Worm (Caenorhabditis elegans): Measurements from ENCODE around the gene ugt-18.
"Not testable (repeated sequence)": the region's sequence is repeated elsewhere in the genome, so short reads cannot be mapped to it uniquely, and the experiment has no call there.

Gene ugt-18

ce11 chrV:12845247-12845646, 25.2 kb downstream of the ugt-18 start, which contains the start of gene C44H9.6:
Gene C44H9.6 (minus strand): TSS chrV:12845347.
- TF ChIP-seq med-1 (GFP tag; optimal IDR thresholded peaks at IDR 0.05; ENCODE audit: insufficient read depth) (no peak), ztf-29 (GFP tag; IDR thresholded peaks at IDR 0.05) (no peak), cog-1 (tag; optimal IDR thresholded peaks at IDR 0.05) (no peak), ref-1 (GFP tag; conservative IDR thresholded peaks at IDR 0.05) (no peak), flt-1 (GFP tag; IDR thresholded peaks at IDR 0.05) (no peak), ztf-23 (GFP tag; IDR thresholded peaks at IDR 0.05) (no peak), tab-1 (GFP tag; IDR thresholded peaks at IDR 0.05) (no peak), T22C8.4 (GFP tag; IDR thresholded peaks at IDR 0.05) (no peak), klf-2 (GFP tag; conservative IDR thresholded peaks at IDR 0.05) (no peak)

- TF ChIP-seq ztf-23 (GFP tag; IDR thresholded peaks at IDR 0.05) (no peak), tab-1 (GFP tag; IDR thresholded peaks at IDR 0.05) (no peak), klf-2 (GFP tag; conservative IDR thresholded peaks at IDR 0.05) (no peak), flt-1 (GFP tag; IDR thresholded peaks at IDR 0.05) (no peak), T22C8.4 (GFP tag; IDR thresholded peaks at IDR 0.05) (no peak), med-1 (GFP tag; optimal IDR thresholded peaks at IDR 0.05; ENCODE audit: insufficient read depth) (no peak), cog-1 (tag; optimal IDR thresholded peaks at IDR 0.05) (no peak)
Observed at ce11 chrV:12849736-12850135, 29.7 kb downstream of the ugt-18 start, which contains the start of gene C44H9.5. Gene C44H9.5 (minus strand): TSS chrV:12849864.

ce11 chrV:12852355-12852754, 32.3 kb downstream of the ugt-18 start:
- TF ChIP-seq flt-1 (GFP tag; IDR thresholded peaks at IDR 0.05): no peak
- no peak for TF ChIP-seq tab-1 (GFP tag; IDR thresholded peaks at IDR 0.05)
- TF ChIP-seq ref-1 (GFP tag; conservative IDR thresholded peaks at IDR 0.05): no peak
- no peak for TF ChIP-seq ztf-29 (GFP tag; IDR thresholded peaks at IDR 0.05)
- TF ChIP-seq klf-2 (GFP tag; conservative IDR thresholded peaks at IDR 0.05): no peak
- no peak for TF ChIP-seq T22C8.4 (GFP tag; IDR thresholded peaks at IDR 0.05)
- TF ChIP-seq ztf-23 (GFP tag; IDR thresholded peaks at IDR 0.05): no peak
- no peak for TF ChIP-seq cog-1 (tag; optimal IDR thresholded peaks at IDR 0.05)
- no peak for TF ChIP-seq med-1 (GFP tag; optimal IDR thresholded peaks at IDR 0.05; ENCODE audit: insufficient read depth)

- TF ChIP-seq cog-1 (tag; optimal IDR thresholded peaks at IDR 0.05): no peak
- TF ChIP-seq ztf-29 (GFP tag; IDR thresholded peaks at IDR 0.05): no peak
- no peak for TF ChIP-seq klf-2 (GFP tag; conservative IDR thresholded peaks at IDR 0.05)
Observed at ce11 chrV:12854766-12855165, 34.7 kb downstream of the ugt-18 start, which contains the start of gene C44H9.7. Gene C44H9.7 (minus strand): TSS chrV:12854866.

ce11 chrV:12859144-12859543, 39.1 kb downstream of the ugt-18 start, which contains the start of gene anp-1:
Gene anp-1 (plus strand): TSS chrV:12859444.
- no peak for TF ChIP-seq flt-1 (GFP tag; IDR thresholded peaks at IDR 0.05)
- no peak for TF ChIP-seq med-1 (GFP tag; optimal IDR thresholded peaks at IDR 0.05; ENCODE audit: insufficient read depth)
- TF ChIP-seq cog-1 (tag; optimal IDR thresholded peaks at IDR 0.05): no peak
- TF ChIP-seq T22C8.4 (GFP tag; IDR thresholded peaks at IDR 0.05): no peak

- not testable (repeated sequence) for TF ChIP-seq klf-2 (GFP tag; conservative IDR thresholded peaks at IDR 0.05); cog-1 (tag; optimal IDR thresholded peaks at IDR 0.05); ref-1 (GFP tag; conservative IDR thresholded peaks at IDR 0.05)
Observed at ce11 chrV:12865615-12866014, 45.6 kb downstream of the ugt-18 start, which contains the start of gene T07F10.5. Gene T07F10.5 (plus strand): TSS chrV:12865915.

ce11 chrV:12867997-12868396, 47.9 kb downstream of the ugt-18 start, which contains the start of gene nspg-1:
Gene nspg-1 (minus strand): TSS chrV:12868097.
- TF ChIP-seq T22C8.4 (GFP tag; IDR thresholded peaks at IDR 0.05) (no peak), tab-1 (GFP tag; IDR thresholded peaks at IDR 0.05) (no peak), flt-1 (GFP tag; IDR thresholded peaks at IDR 0.05) (no peak), ztf-23 (GFP tag; IDR thresholded peaks at IDR 0.05) (no peak), ztf-29 (GFP tag; IDR thresholded peaks at IDR 0.05) (no peak), cog-1 (tag; optimal IDR thresholded peaks at IDR 0.05) (no peak), med-1 (GFP tag; optimal IDR thresholded peaks at IDR 0.05; ENCODE audit: insufficient read depth) (no peak), ref-1 (GFP tag; conservative IDR thresholded peaks at IDR 0.05) (no peak)

- TF ChIP-seq cog-1 (tag; optimal IDR thresholded peaks at IDR 0.05) (peak; percentile 77), ztf-29 (GFP tag; IDR thresholded peaks at IDR 0.05) (no peak), T22C8.4 (GFP tag; IDR thresholded peaks at IDR 0.05) (peak; percentile 23; the same call in 1 of the 2 replicates), ztf-23 (GFP tag; IDR thresholded peaks at IDR 0.05) (peak; percentile 87), flt-1 (GFP tag; IDR thresholded peaks at IDR 0.05) (peak; percentile 85), med-1 (GFP tag; optimal IDR thresholded peaks at IDR 0.05; ENCODE audit: insufficient read depth) (no peak), klf-2 (GFP tag; conservative IDR thresholded peaks at IDR 0.05) (peak; percentile 67; the same call in 1 of the 2 replicates)
Observed at ce11 chrV:12869948-12870347, 49.9 kb downstream of the ugt-18 start, which contains the start of gene T07F10.3. Gene T07F10.3 (minus strand): TSS chrV:12870045.

- TF ChIP-seq T22C8.4 (GFP tag; IDR thresholded peaks at IDR 0.05) (no peak), med-1 (GFP tag; optimal IDR thresholded peaks at IDR 0.05; ENCODE audit: insufficient read depth) (no peak), flt-1 (GFP tag; IDR thresholded peaks at IDR 0.05) (no peak), ztf-29 (GFP tag; IDR thresholded peaks at IDR 0.05) (no peak), klf-2 (GFP tag; conservative IDR thresholded peaks at IDR 0.05) (no peak), cog-1 (tag; optimal IDR thresholded peaks at IDR 0.05) (no peak), ztf-23 (GFP tag; IDR thresholded peaks at IDR 0.05) (no peak), ref-1 (GFP tag; conservative IDR thresholded peaks at IDR 0.05) (no peak), tab-1 (GFP tag; IDR thresholded peaks at IDR 0.05) (no peak)
Observed at ce11 chrV:12870740-12871139, 50.7 kb downstream of the ugt-18 start.

- TF ChIP-seq klf-2 (GFP tag; conservative IDR thresholded peaks at IDR 0.05) (no peak), flt-1 (GFP tag; IDR thresholded peaks at IDR 0.05) (no peak), T22C8.4 (GFP tag; IDR thresholded peaks at IDR 0.05) (no peak), med-1 (GFP tag; optimal IDR thresholded peaks at IDR 0.05; ENCODE audit: insufficient read depth) (no peak), tab-1 (GFP tag; IDR thresholded peaks at IDR 0.05) (no peak), cog-1 (tag; optimal IDR thresholded peaks at IDR 0.05) (no peak), ztf-23 (GFP tag; IDR thresholded peaks at IDR 0.05) (no peak), ref-1 (GFP tag; conservative IDR thresholded peaks at IDR 0.05) (no peak), ztf-29 (GFP tag; IDR thresholded peaks at IDR 0.05) (no peak)
Observed at ce11 chrV:12871753-12872152, 51.7 kb downstream of the ugt-18 start, which contains the start of gene bus-19. Gene bus-19 (plus strand): TSS chrV:12872053.

Data from whole organism, midembryonic.